Fruit fly (Drosophila melanogaster): ENCODE data around the gene Jhbp16.

- TF ChIP-seq CG8478 (optimal IDR thresholded peaks at IDR 0.05) (no peak), CTCF (optimal IDR thresholded peaks at IDR 0.05) (no peak)
These were observed 15.7 kb upstream of the Jhbp16 start for dm6 chr3R:21648460-21648859.

All from S2 (cell line).